Worm (Caenorhabditis elegans): ENCODE measurements around the gene ZK488.6.

The ZK488.6 gene

DNA sequence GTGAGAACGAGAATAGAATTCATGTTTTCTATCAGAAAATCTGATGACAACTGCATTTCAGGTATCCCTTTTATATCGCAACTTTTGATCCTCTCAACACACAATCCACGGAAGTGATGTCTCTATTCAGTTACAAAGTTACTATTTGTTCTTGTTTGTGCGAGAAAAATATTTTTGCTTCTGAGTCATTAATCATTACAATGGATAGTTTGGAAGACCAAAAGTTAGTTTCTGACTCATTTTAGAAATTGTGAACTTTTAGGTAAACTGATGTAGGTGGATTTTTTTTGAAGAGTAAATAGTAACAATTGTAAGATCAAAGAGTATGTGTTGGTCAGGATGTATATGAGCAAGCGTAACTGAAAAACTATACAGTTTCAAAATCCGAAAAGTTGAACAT, 19.4 kb downstream of the ZK488.6 start, which contains the start of gene srlf-36:
srlf-36 (minus strand) TSS at position 101 of the 400 bp plus-strand sequence.
- TF ChIP-seq unc-39 (tag; optimal IDR thresholded peaks at IDR 0.05) (no peak), snpc-4 (tag; optimal IDR thresholded peaks at IDR 0.05) (no peak), nhr-2 (tag; optimal IDR thresholded peaks at IDR 0.05) (no peak), sptf-1 (tag; optimal IDR thresholded peaks at IDR 0.05) (no peak), ztf-11 (tag; optimal IDR thresholded peaks at IDR 0.05) (no peak), cnd-1 (tag; optimal IDR thresholded peaks at IDR 0.05) (no peak), hlh-1 (tag; optimal IDR thresholded peaks at IDR 0.05) (no peak), lin-32 (GFP tag; optimal IDR thresholded peaks at IDR 0.05) (no peak), mab-5 (tag; optimal IDR thresholded peaks at IDR 0.05) (no peak), ceh-83 (GFP tag; optimal IDR thresholded peaks at IDR 0.05) (no peak), elt-3 (tag; optimal IDR thresholded peaks at IDR 0.05) (no peak), nhr-76 (tag; optimal IDR thresholded peaks at IDR 0.05) (no peak), lsy-2 (tag; optimal IDR thresholded peaks at IDR 0.05) (no peak), nhr-12 (tag; optimal IDR thresholded peaks at IDR 0.05) (no peak), ces-1 (GFP tag; optimal IDR thresholded peaks at IDR 0.05) (no peak), unc-120 (tag; optimal IDR thresholded peaks at IDR 0.05; ENCODE audit: poor library complexity, severe bottlenecking) (no peak), mep-1 (tag; optimal IDR thresholded peaks at IDR 0.05) (no peak), zip-8 (tag; optimal IDR thresholded peaks at IDR 0.05) (no peak), ceh-43 (GFP tag; optimal IDR thresholded peaks at IDR 0.05) (no peak)

DNA sequence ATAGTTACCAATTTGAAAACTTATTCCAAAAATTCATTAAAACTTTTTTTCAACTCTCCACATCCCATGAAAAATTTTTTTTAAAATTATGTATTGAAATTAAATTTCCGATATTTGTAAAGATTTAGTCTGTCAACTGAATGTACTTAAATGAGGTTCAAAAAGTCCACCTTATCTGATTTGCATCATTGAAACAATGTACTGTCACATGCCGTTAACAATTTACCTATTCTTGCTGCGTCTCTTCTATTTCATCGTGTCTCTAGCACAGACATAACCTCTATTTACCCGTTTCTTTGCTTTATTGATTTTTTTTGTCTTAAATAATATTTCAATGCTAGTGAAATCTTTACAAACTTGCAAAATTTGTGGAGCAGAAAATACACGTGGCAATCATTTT, 19.9 kb downstream of the ZK488.6 start, which contains the start of gene nhr-90:
nhr-90 (plus strand) TSS at position 296 of the 400 bp plus-strand sequence.
- TF ChIP-seq nhr-76 (tag; optimal IDR thresholded peaks at IDR 0.05) (no peak), ztf-11 (tag; optimal IDR thresholded peaks at IDR 0.05) (no peak), cnd-1 (tag; optimal IDR thresholded peaks at IDR 0.05) (no peak), ces-1 (GFP tag; optimal IDR thresholded peaks at IDR 0.05) (no peak), elt-3 (tag; optimal IDR thresholded peaks at IDR 0.05) (no peak), ham-2 (GFP tag; optimal IDR thresholded peaks at IDR 0.05) (no peak), sptf-1 (tag; optimal IDR thresholded peaks at IDR 0.05) (no peak), nhr-237 (tag; optimal IDR thresholded peaks at IDR 0.05) (no peak), sem-2 (GFP tag; optimal IDR thresholded peaks at IDR 0.05) (no peak), blmp-1 (tag; optimal IDR thresholded peaks at IDR 0.05) (no peak), ceh-39 (tag; optimal IDR thresholded peaks at IDR 0.05) (no peak), nhr-2 (tag; optimal IDR thresholded peaks at IDR 0.05) (no peak), nhr-28 (tag; optimal IDR thresholded peaks at IDR 0.05) (no peak), lsy-2 (tag; optimal IDR thresholded peaks at IDR 0.05) (no peak), hlh-1 (tag; optimal IDR thresholded peaks at IDR 0.05) (no peak), ceh-83 (GFP tag; optimal IDR thresholded peaks at IDR 0.05) (no peak), ceh-43 (GFP tag; optimal IDR thresholded peaks at IDR 0.05) (no peak)

DNA sequence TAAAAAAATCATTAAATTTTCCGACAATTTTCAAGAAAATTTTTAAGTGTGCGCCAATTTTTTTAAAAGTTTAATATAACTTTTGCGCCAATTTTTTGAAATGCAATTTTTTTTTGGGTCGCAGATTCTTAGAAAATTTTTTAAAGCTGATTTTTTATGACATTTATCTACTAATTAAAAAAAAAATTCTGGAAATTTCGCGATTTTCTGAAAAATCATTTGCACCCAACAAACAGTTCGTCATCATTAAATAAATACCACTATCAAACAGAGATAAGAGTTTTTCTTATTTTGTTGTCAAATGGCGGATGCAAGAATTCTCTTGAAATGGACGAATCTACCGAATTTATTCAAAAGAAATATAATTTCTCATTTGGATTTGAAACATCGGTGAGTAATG, 25.0 kb downstream of the ZK488.6 start, which contains the start of gene F48G7.13:
F48G7.13 (plus strand) TSS at position 301 of the 400 bp plus-strand sequence.
- no peak for TF ChIP-seq ztf-11 (tag; optimal IDR thresholded peaks at IDR 0.05)
- TF ChIP-seq pha-4 (tag; optimal IDR thresholded peaks at IDR 0.05): no peak
- no peak for TF ChIP-seq sptf-1 (tag; optimal IDR thresholded peaks at IDR 0.05)
- TF ChIP-seq nhr-28 (tag; optimal IDR thresholded peaks at IDR 0.05): no peak
- no peak for TF ChIP-seq ceh-39 (tag; optimal IDR thresholded peaks at IDR 0.05)
- no peak for TF ChIP-seq blmp-1 (tag; optimal IDR thresholded peaks at IDR 0.05)
- no peak for TF ChIP-seq nhr-2 (tag; optimal IDR thresholded peaks at IDR 0.05)
- no peak for TF ChIP-seq M03D4.4 (tag; optimal IDR thresholded peaks at IDR 0.05)

DNA sequence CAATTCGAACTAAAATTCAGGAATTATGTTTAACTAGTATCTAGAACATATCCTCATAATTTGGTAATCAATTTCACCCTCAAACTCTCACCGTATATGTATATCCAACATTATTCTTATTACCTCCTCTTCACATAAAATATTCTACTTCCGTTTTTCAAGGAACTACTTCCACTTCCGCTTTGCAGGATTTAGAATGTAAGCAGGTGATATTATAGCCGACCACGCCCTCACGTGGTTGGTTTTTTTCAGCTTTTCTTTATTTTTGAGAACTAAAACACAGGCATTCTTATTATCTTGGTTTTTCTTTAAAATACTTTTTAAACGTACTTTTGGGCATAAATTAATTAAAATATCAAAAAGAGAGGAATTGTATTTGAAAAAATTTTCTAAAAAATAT, 27.6 kb downstream of the ZK488.6 start:
- TF ChIP-seq lsy-2 (tag; optimal IDR thresholded peaks at IDR 0.05): no peak
- no peak for TF ChIP-seq unc-39 (tag; optimal IDR thresholded peaks at IDR 0.05)
- no peak for TF ChIP-seq nhr-2 (tag; optimal IDR thresholded peaks at IDR 0.05)
- TF ChIP-seq lin-32 (GFP tag; optimal IDR thresholded peaks at IDR 0.05): no peak
- no peak for TF ChIP-seq elt-1 (tag; optimal IDR thresholded peaks at IDR 0.05; ENCODE audit: borderline replicate concordance, insufficient read depth)
- no peak for TF ChIP-seq elt-3 (tag; optimal IDR thresholded peaks at IDR 0.05)
- no peak for TF ChIP-seq sem-2 (GFP tag; optimal IDR thresholded peaks at IDR 0.05)
- TF ChIP-seq drap-1 (GFP tag; optimal IDR thresholded peaks at IDR 0.05): no peak
- TF ChIP-seq nhr-76 (tag; optimal IDR thresholded peaks at IDR 0.05): no peak
- TF ChIP-seq ceh-39 (tag; optimal IDR thresholded peaks at IDR 0.05): no peak
- TF ChIP-seq hlh-1 (tag; optimal IDR thresholded peaks at IDR 0.05): no peak
- no peak for TF ChIP-seq ham-2 (GFP tag; optimal IDR thresholded peaks at IDR 0.05)
- no peak for TF ChIP-seq ztf-11 (tag; optimal IDR thresholded peaks at IDR 0.05)
- no peak for TF ChIP-seq cnd-1 (tag; optimal IDR thresholded peaks at IDR 0.05)

DNA sequence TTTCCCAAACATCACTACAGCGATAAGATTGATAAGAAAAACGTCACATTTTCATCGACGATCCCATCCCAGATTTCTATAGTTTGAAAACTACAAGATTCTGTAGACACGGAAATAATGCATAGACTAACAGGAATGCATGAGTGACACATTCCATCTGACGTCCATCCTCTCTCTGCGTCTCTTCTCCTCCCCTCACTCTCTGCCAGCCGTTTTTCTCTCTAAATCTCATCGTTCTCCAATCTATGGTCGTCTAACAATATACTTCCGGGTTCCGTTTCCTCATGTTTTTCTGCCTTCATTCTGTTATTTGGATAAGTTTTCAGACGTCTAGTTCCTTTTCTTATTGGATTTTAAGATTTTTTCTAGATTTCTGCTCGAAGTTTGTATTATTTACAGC, 28.8 kb downstream of the ZK488.6 start, which contains the start of gene F48G7.4:
F48G7.4 (plus strand) TSS at position 400 of the 400 bp plus-strand sequence.
- TF ChIP-seq unc-62 (GFP tag; optimal IDR thresholded peaks at IDR 0.05) (peak; percentile 86), ceh-39 (tag; optimal IDR thresholded peaks at IDR 0.05) (no peak), elt-3 (tag; optimal IDR thresholded peaks at IDR 0.05) (no peak)

All from whole organism, mixed stage, embryonic.